Fruit fly (Drosophila melanogaster): ENCODE measurements around the gene Miro.

dm6 chr3R:24031019-24031824, 7.4 kb downstream of the Miro start:
- TF ChIP-seq CG11617 (GFP tag; optimal IDR thresholded peaks at IDR 0.05) (no peak), Hr96 (GFP tag; optimal IDR thresholded peaks at IDR 0.05) (no peak), ovo (GFP tag; optimal IDR thresholded peaks at IDR 0.05) (no peak), Mnt (GFP tag; optimal IDR thresholded peaks at IDR 0.05) (peak; percentile 69), kay (GFP tag; ENCODE audit: borderline replicate concordance) (no peak), toe (GFP tag; optimal IDR thresholded peaks at IDR 0.05) (no peak)
